Worm (Caenorhabditis elegans) whole organism, mixed stage, embryonic: Measurements from ENCODE around the gene btb-14.
A peak's percentile ranks its signal among the peaks of the same experiment; 100 is the strongest.

Source experiments
- M03D4.4 ChIP-seq: sonication (generic microtip); optimal IDR thresholded peaks from 2 replicates; lab custom pipeline; 2017; ENCODE audit warnings: mild to moderate bottlenecking, missing genetic modification characterization, missing compliant biosample characterization
- blmp-1 ChIP-seq: fragments of 150-350 bp; optimal IDR thresholded peaks from 2 replicates; lab custom pipeline; 2014; ENCODE audit warnings: missing biosample characterization, missing genetic modification characterization
- ceh-39 ChIP-seq: fragments of 150-350 bp; optimal IDR thresholded peaks from 2 replicates; lab custom pipeline; 2014; ENCODE audit warnings: missing biosample characterization, missing genetic modification characterization
- ceh-43 ChIP-seq: fragments of 200-800 bp; sonication (Bioruptor generic); optimal IDR thresholded peaks from 2 replicates; lab custom pipeline; 2018; ENCODE audit warnings: mild to moderate bottlenecking, missing genetic modification characterization, moderate library complexity, missing compliant biosample characterization
- ceh-83 ChIP-seq: fragments of 200-800 bp; sonication (Bioruptor generic); optimal IDR thresholded peaks from 2 replicates; lab custom pipeline; 2018; ENCODE audit warnings: mild to moderate bottlenecking, missing genetic modification characterization, missing compliant biosample characterization
- ces-1 ChIP-seq: fragments of 150-350 bp; optimal IDR thresholded peaks from 2 replicates; lab custom pipeline; 2014; ENCODE audit warnings: missing biosample characterization, missing genetic modification reagents, missing genetic modification characterization
- cnd-1 ChIP-seq: fragments of 200-800 bp; sonication (Bioruptor generic); optimal IDR thresholded peaks from 2 replicates; lab custom pipeline; 2018; ENCODE audit warnings: mild to moderate bottlenecking, missing genetic modification characterization, missing compliant biosample characterization
- drap-1 ChIP-seq: fragments of 200-800 bp; sonication (Bioruptor generic); optimal IDR thresholded peaks from 3 replicates; lab custom pipeline; 2018; ENCODE audit warnings: mild to moderate bottlenecking, missing genetic modification characterization, missing compliant biosample characterization
- elt-3 ChIP-seq: fragments of 150-350 bp; optimal IDR thresholded peaks from 2 replicates; lab custom pipeline; 2014; ENCODE audit warnings: missing biosample characterization, missing genetic modification characterization
- hlh-1 ChIP-seq: fragments of 150-350 bp; optimal IDR thresholded peaks from 2 replicates; lab custom pipeline; 2014; ENCODE audit warnings: missing biosample characterization, missing genetic modification reagents, missing genetic modification characterization
- lin-32 ChIP-seq: fragments of 200-800 bp; sonication (Bioruptor generic); optimal IDR thresholded peaks from 2 replicates; lab custom pipeline; 2018; ENCODE audit warnings: mild to moderate bottlenecking, missing genetic modification characterization, missing compliant biosample characterization
- lsy-2 ChIP-seq: fragments of 150-350 bp; optimal IDR thresholded peaks from 2 replicates; lab custom pipeline; 2014; ENCODE audit warnings: missing biosample characterization, missing genetic modification characterization
- mep-1 ChIP-seq: fragments of 150-350 bp; optimal IDR thresholded peaks from 2 replicates; lab custom pipeline; 2017; ENCODE audit warnings: missing biosample characterization, missing genetic modification reagents, missing genetic modification characterization, inconsistent platforms
- mls-2 ChIP-seq: sonication (generic microtip); optimal IDR thresholded peaks from 2 replicates; lab custom pipeline; 2016; ENCODE audit warnings: mild to moderate bottlenecking, missing genetic modification characterization, moderate library complexity, missing compliant biosample characterization
- nhr-2 ChIP-seq: fragments of 150-350 bp; optimal IDR thresholded peaks from 2 replicates; lab custom pipeline; 2014; ENCODE audit warnings: missing biosample characterization, missing genetic modification characterization
- nhr-237 ChIP-seq: fragments of 150-350 bp; optimal IDR thresholded peaks from 2 replicates; lab custom pipeline; 2014; ENCODE audit warnings: missing biosample characterization, missing genetic modification characterization
- nhr-28 ChIP-seq: fragments of 150-350 bp; optimal IDR thresholded peaks from 2 replicates; lab custom pipeline; 2014; ENCODE audit warnings: missing biosample characterization, missing genetic modification characterization
- nhr-76 ChIP-seq: sonication (generic microtip); optimal IDR thresholded peaks from 2 replicates; lab custom pipeline; 2017; ENCODE audit warnings: missing biosample characterization, missing genetic modification characterization
- pha-4 ChIP-seq: fragments of 150-350 bp; optimal IDR thresholded peaks from 2 replicates; lab custom pipeline; 2018; ENCODE audit warnings: missing biosample characterization, missing genetic modification reagents, missing genetic modification characterization
- sem-2 ChIP-seq: fragments of 200-800 bp; sonication (Bioruptor generic); optimal IDR thresholded peaks from 2 replicates; lab custom pipeline; 2018; ENCODE audit warnings: mild to moderate bottlenecking, missing genetic modification characterization, missing compliant biosample characterization
- sptf-1 ChIP-seq: sonication (generic microtip); optimal IDR thresholded peaks from 2 replicates; lab custom pipeline; 2017; ENCODE audit warnings: mild to moderate bottlenecking, missing genetic modification characterization, moderate library complexity, missing compliant biosample characterization
- tbx-8 ChIP-seq: fragments of 200-800 bp; sonication (Bioruptor generic); optimal IDR thresholded peaks from 2 replicates; lab custom pipeline; 2018; ENCODE audit warnings: mild to moderate bottlenecking, missing genetic modification characterization, moderate library complexity, missing compliant biosample characterization
- unc-120 ChIP-seq: sonication (generic microtip); optimal IDR thresholded peaks from 2 replicates; lab custom pipeline; 2017; ENCODE audit warnings: missing genetic modification characterization, missing compliant biosample characterization; ENCODE audit not compliant: poor library complexity, severe bottlenecking
- unc-62 ChIP-seq: fragments of 150-350 bp; optimal IDR thresholded peaks from 2 replicates; lab custom pipeline; 2014; ENCODE audit warnings: missing biosample characterization, missing genetic modification reagents, missing genetic modification characterization
- zip-8 ChIP-seq: fragments of 150-350 bp; optimal IDR thresholded peaks from 2 replicates; lab custom pipeline; 2014; ENCODE audit warnings: missing biosample characterization, missing genetic modification characterization
- ztf-11 ChIP-seq: fragments of 150-350 bp; optimal IDR thresholded peaks from 2 replicates; lab custom pipeline; 2014; ENCODE audit warnings: missing biosample characterization, missing genetic modification characterization

btb-14 gene

ce11 chrII:12348957-12349356 is 34.3 kb upstream of the btb-14 start:
- peak; percentile 29 for TF ChIP-seq pha-4 (tag; lab: Kevin White, UChicago)
- no peak for TF ChIP-seq nhr-28 (tag; lab: Kevin White, UChicago)
- no peak for TF ChIP-seq sptf-1 (tag; lab: Kevin White, UChicago)
- TF ChIP-seq ceh-43 (GFP tag; lab: Kevin White, UChicago): no peak
- peak; percentile 18 for TF ChIP-seq unc-120 (tag; lab: Kevin White, UChicago)
- TF ChIP-seq, all 35 proteins: peak for 2

ce11 chrII:12349866-12350265 is 33.4 kb upstream of the btb-14 start:
- TF ChIP-seq sem-2 (no peak), elt-3 (tag; lab: Kevin White, UChicago) (no peak), mls-2 (tag; lab: Kevin White, UChicago) (no peak), blmp-1 (no peak), sptf-1 (tag; lab: Kevin White, UChicago) (no peak), drap-1 (GFP tag; lab: Kevin White, UChicago) (no peak), cnd-1 (no peak), ztf-11 (tag; lab: Kevin White, UChicago) (no peak), ces-1 (GFP tag; lab: Kevin White, UChicago) (no peak), ceh-83 (no peak), nhr-2 (tag; lab: Kevin White, UChicago) (no peak), lsy-2 (tag; lab: Kevin White, UChicago) (no peak)

- TF ChIP-seq M03D4.4 (tag; lab: Kevin White, UChicago) (no peak), lsy-2 (tag; lab: Kevin White, UChicago) (peak; percentile 41)
Measured at ce11 chrII:12350737-12351275, 32.5 kb upstream of the btb-14 start.

ce11 chrII:12352115-12352514 is 31.1 kb upstream of the btb-14 start, which contains the start of gene ras-1:
TSS of gene ras-1 (minus strand) at chrII:12352243.
- TF ChIP-seq zip-8 (tag; lab: Kevin White, UChicago) (no peak), cnd-1 (no peak), mls-2 (tag; lab: Kevin White, UChicago) (no peak), ceh-39 (no peak), ceh-43 (GFP tag; lab: Kevin White, UChicago) (no peak), sptf-1 (tag; lab: Kevin White, UChicago) (no peak), unc-62 (GFP tag; lab: Kevin White, UChicago) (no peak), ces-1 (GFP tag; lab: Kevin White, UChicago) (no peak), tbx-8 (GFP tag; lab: Kevin White, UChicago) (no peak), mep-1 (tag; lab: Kevin White, UChicago) (no peak), nhr-237 (no peak)

ce11 chrII:12353104-12353503 is 30.2 kb upstream of the btb-14 start:
- TF ChIP-seq lin-32 (no peak), ces-1 (GFP tag; lab: Kevin White, UChicago) (no peak), zip-8 (tag; lab: Kevin White, UChicago) (no peak), mep-1 (tag; lab: Kevin White, UChicago) (no peak), nhr-2 (tag; lab: Kevin White, UChicago) (no peak), nhr-28 (tag; lab: Kevin White, UChicago) (no peak), tbx-8 (GFP tag; lab: Kevin White, UChicago) (no peak), elt-3 (tag; lab: Kevin White, UChicago) (no peak)

ce11 chrII:12353816-12354215 is 29.4 kb upstream of the btb-14 start:
- TF ChIP-seq unc-62 (GFP tag; lab: Kevin White, UChicago) (peak; percentile 89), tbx-8 (GFP tag; lab: Kevin White, UChicago) (no peak), hlh-1 (tag; lab: Kevin White, UChicago) (peak; percentile 97)

- TF ChIP-seq ceh-83: peak; percentile 52
- no peak for TF ChIP-seq nhr-76 (tag; lab: Kevin White, UChicago)
- TF ChIP-seq, all 35 proteins: peak for 1
Measured at ce11 chrII:12362262-12362661, 21.0 kb upstream of the btb-14 start.
